Worm (Caenorhabditis elegans): ENCODE measurements around the gene nta-1.

DNA sequence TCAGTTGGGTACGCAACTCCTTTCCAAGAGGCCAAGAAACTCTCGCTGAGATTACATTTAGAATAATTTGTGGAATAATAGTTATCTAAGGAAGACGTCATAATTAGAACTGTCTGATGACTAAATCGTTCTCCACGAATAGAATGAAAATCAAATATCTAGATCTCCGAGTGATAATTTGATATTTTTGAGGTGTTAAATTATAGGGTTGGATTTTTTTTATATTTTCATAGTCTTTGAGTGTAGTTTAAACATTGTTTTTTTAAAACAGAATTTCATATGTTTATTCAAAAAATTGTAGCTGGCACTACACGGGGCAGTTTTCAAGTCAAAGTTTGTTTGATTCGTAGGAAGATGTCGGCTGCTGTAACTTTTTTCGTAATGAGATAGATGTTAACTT is 27.2 kb downstream of the nta-1 start, which contains the start of gene srh-99:
- TF ChIP-seq hlh-15 (tag; optimal IDR thresholded peaks at IDR 0.05) = no peak
- TF ChIP-seq pha-4 (tag; optimal IDR thresholded peaks at IDR 0.05) = no peak
- TF ChIP-seq ceh-19 (GFP tag; optimal IDR thresholded peaks at IDR 0.05) = no peak
- no peak for TF ChIP-seq hlh-8 (tag; optimal IDR thresholded peaks at IDR 0.05)
- no peak for TF ChIP-seq K02D7.2 (tag; optimal IDR thresholded peaks at IDR 0.05)
- TF ChIP-seq pag-3 (tag; optimal IDR thresholded peaks at IDR 0.05; ENCODE audit: borderline replicate concordance) = no peak
- no peak for TF ChIP-seq ttx-3 (tag; optimal IDR thresholded peaks at IDR 0.05)
- TF ChIP-seq ama-1 (optimal IDR thresholded peaks at IDR 0.05) = no peak
- TF ChIP-seq tbx-2 (tag; optimal IDR thresholded peaks at IDR 0.05) = no peak
- TF ChIP-seq sox-2 (GFP tag; IDR thresholded peaks at IDR 0.05) = no peak
- no peak for TF ChIP-seq lim-6 (tag; optimal IDR thresholded peaks at IDR 0.05)
- no peak for TF ChIP-seq madf-2 (tag; optimal IDR thresholded peaks at IDR 0.05)
- no peak for TF ChIP-seq nfya-1 (tag; optimal IDR thresholded peaks at IDR 0.05)
- no peak for TF ChIP-seq pqm-1 (tag; optimal IDR thresholded peaks at IDR 0.05)
